Fruit fly (Drosophila melanogaster) whole organism, embryonic: ENCODE results near the gene Nmdar2.

Experiments
- ATbp ChIP-seq: fragments of 200-800 bp; sonication (Bioruptor generic); optimal IDR thresholded peaks from 2 replicates; lab custom pipeline; 2017; ENCODE audit warnings: missing biosample characterization, mild to moderate bottlenecking, missing genetic modification characterization, missing genetic modification reagents
- Atf6 ChIP-seq: fragments of 200-800 bp; sonication (Bioruptor generic); IDR thresholded peaks from 2 replicates; pipeline ENCODE4 v1.3.6; 2022; ENCODE audit warnings: missing biosample characterization, missing genetic modification characterization
- BtbVII ChIP-seq: fragments of 200-800 bp; sonication (Bioruptor generic); optimal IDR thresholded peaks from 3 replicates; lab custom pipeline; 2017; ENCODE audit warnings: missing biosample characterization, mild to moderate bottlenecking, missing genetic modification characterization
- CG10209 ChIP-seq: fragments of 200-800 bp; sonication (Bioruptor generic); optimal IDR thresholded peaks from 3 replicates; lab custom pipeline; 2017; ENCODE audit warnings: missing biosample characterization, mild to moderate bottlenecking, missing genetic modification characterization, missing genetic modification reagents
- CG11093 ChIP-seq: fragments of 200-800 bp; sonication (Bioruptor generic); IDR thresholded peaks from 3 replicates; pipeline ENCODE4 v1.3.6; 2022; ENCODE audit warnings: missing biosample characterization, missing genetic modification characterization
- CG11247 ChIP-seq: fragments of 200-800 bp; sonication (Bioruptor generic); IDR thresholded peaks from 2 replicates; pipeline ENCODE4 v1.3.6; 2022; ENCODE audit warnings: missing biosample characterization, missing genetic modification characterization
- CG12769 ChIP-seq: fragments of 200-800 bp; sonication (Bioruptor generic); optimal IDR thresholded peaks from 2 replicates; lab custom pipeline; 2019; ENCODE audit warnings: missing biosample characterization, mild to moderate bottlenecking, missing genetic modification characterization, moderate library complexity
- CG14710 ChIP-seq: fragments of 200-800 bp; sonication (Bioruptor generic); optimal IDR thresholded peaks from 3 replicates; lab custom pipeline; 2019; ENCODE audit warnings: missing biosample characterization, mild to moderate bottlenecking, missing genetic modification characterization, moderate library complexity
- CG15269 ChIP-seq: fragments of 200-800 bp; sonication (Bioruptor generic); optimal IDR thresholded peaks from 2 replicates; lab custom pipeline; 2018; ENCODE audit warnings: missing biosample characterization, mild to moderate bottlenecking, missing genetic modification characterization, moderate library complexity
- CG1529 ChIP-seq: fragments of 200-800 bp; sonication (Bioruptor generic); optimal IDR thresholded peaks from 3 replicates; lab custom pipeline; 2018; ENCODE audit warnings: missing biosample characterization, missing genetic modification characterization
- CG15479 ChIP-seq: fragments of 200-800 bp; sonication (Bioruptor generic); optimal IDR thresholded peaks from 3 replicates; lab custom pipeline; 2019; ENCODE audit warnings: missing biosample characterization, mild to moderate bottlenecking, missing genetic modification characterization, moderate library complexity
- CG17829 ChIP-seq: fragments of 200-800 bp; optimal IDR thresholded peaks from 2 replicates; lab custom pipeline; 2019; ENCODE audit warnings: missing biosample characterization, mild to moderate bottlenecking, missing genetic modification characterization, moderate library complexity
- CG1832 ChIP-seq: fragments of 200-800 bp; sonication (Bioruptor generic); optimal IDR thresholded peaks from 2 replicates; lab custom pipeline; 2017; ENCODE audit warnings: missing biosample characterization, mild to moderate bottlenecking, missing genetic modification characterization, inconsistent platforms
- CG31441 ChIP-seq: fragments of 200-800 bp; sonication (Bioruptor generic); IDR thresholded peaks from 2 replicates; pipeline ENCODE4 v1.3.6; 2022; ENCODE audit warnings: missing biosample characterization, missing genetic modification characterization
- CG3163 ChIP-seq: fragments of 200-800 bp; sonication (Bioruptor generic); optimal IDR thresholded peaks from 3 replicates; lab custom pipeline; 2016; ENCODE audit warnings: missing biosample characterization, missing genetic modification characterization
- CG32532 ChIP-seq: fragments of 200-800 bp; sonication (Bioruptor generic); IDR thresholded peaks from 2 replicates; pipeline ENCODE4 v1.3.6; 2022; ENCODE audit warnings: missing biosample characterization, missing genetic modification characterization
- CG3838 ChIP-seq: fragments of 200-800 bp; sonication (Bioruptor generic); optimal IDR thresholded peaks from 3 replicates; lab custom pipeline; 2016; ENCODE audit warnings: missing biosample characterization, missing genetic modification characterization
- CG43689 ChIP-seq: fragments of 200-800 bp; sonication (Bioruptor generic); IDR thresholded peaks from 2 replicates; pipeline ENCODE4 v1.3.6; 2022; ENCODE audit warnings: missing biosample characterization, missing genetic modification characterization
- CG5180 ChIP-seq: fragments of 200-800 bp; sonication (Bioruptor generic); optimal IDR thresholded peaks from 3 replicates; lab custom pipeline; 2017; ENCODE audit warnings: missing biosample characterization, missing genetic modification characterization, mild to moderate bottlenecking, moderate library complexity, missing genetic modification reagents
- CG6654 ChIP-seq: fragments of 200-800 bp; sonication (Bioruptor generic); optimal IDR thresholded peaks from 2 replicates; lab custom pipeline; 2017; ENCODE audit warnings: missing biosample characterization, mild to moderate bottlenecking, missing genetic modification characterization
- CG6854 ChIP-seq: fragments of 200-800 bp; sonication (Bioruptor generic); optimal IDR thresholded peaks from 3 replicates; lab custom pipeline; 2017; ENCODE audit warnings: missing biosample characterization, mild to moderate bottlenecking, missing genetic modification characterization
- CG7357 ChIP-seq: fragments of 200-800 bp; sonication (Bioruptor generic); IDR thresholded peaks from 3 replicates; pipeline ENCODE4 v1.3.6; 2022; ENCODE audit warnings: missing biosample characterization, missing genetic modification characterization
- CG7839 ChIP-seq: fragments of 200-800 bp; sonication (Bioruptor generic); optimal IDR thresholded peaks from 3 replicates; lab custom pipeline; 2018; ENCODE audit warnings: missing biosample characterization, mild to moderate bottlenecking, missing genetic modification characterization, moderate library complexity
- CG7928 ChIP-seq: fragments of 200-800 bp; sonication (Bioruptor generic); optimal IDR thresholded peaks from 2 replicates; lab custom pipeline; 2017; ENCODE audit warnings: missing biosample characterization, mild to moderate bottlenecking, missing genetic modification characterization
- CG8089 ChIP-seq: fragments of 200-800 bp; sonication (Bioruptor generic); optimal IDR thresholded peaks from 3 replicates; lab custom pipeline; 2016; ENCODE audit warnings: missing biosample characterization, missing genetic modification characterization
- CG8359 ChIP-seq: fragments of 200-800 bp; sonication (Bioruptor generic); optimal IDR thresholded peaks from 2 replicates; lab custom pipeline; 2017; ENCODE audit warnings: missing biosample characterization, mild to moderate bottlenecking, missing genetic modification characterization, borderline replicate concordance
- Camta ChIP-seq: fragments of 200-800 bp; sonication (Bioruptor generic); optimal IDR thresholded peaks from 2 replicates; lab custom pipeline; 2016; ENCODE audit warnings: missing biosample characterization, missing genetic modification characterization
- Fer2 ChIP-seq: fragments of 200-800 bp; sonication (Bioruptor generic); optimal IDR thresholded peaks from 2 replicates; lab custom pipeline; 2018; ENCODE audit warnings: missing biosample characterization, mild to moderate bottlenecking, missing genetic modification characterization, moderate library complexity
- HLH54F ChIP-seq: fragments of 200-800 bp; sonication (Bioruptor generic); optimal IDR thresholded peaks from 3 replicates; lab custom pipeline; 2016; ENCODE audit warnings: missing biosample characterization, missing genetic modification characterization
- Hmx ChIP-seq: fragments of 200-800 bp; sonication (Bioruptor generic); optimal IDR thresholded peaks from 2 replicates; lab custom pipeline; 2016; ENCODE audit warnings: missing biosample characterization, missing genetic modification characterization
- NC2β ChIP-seq: fragments of 200-800 bp; sonication (Bioruptor generic); optimal IDR thresholded peaks from 2 replicates; lab custom pipeline; 2016; ENCODE audit warnings: missing biosample characterization, missing genetic modification characterization
- NFAT ChIP-seq: fragments of 200-800 bp; sonication (Bioruptor generic); IDR thresholded peaks from 2 replicates; pipeline ENCODE4 v1.3.6; 2022; ENCODE audit warnings: missing biosample characterization, missing genetic modification characterization
- Neu2 ChIP-seq: fragments of 200-800 bp; sonication (Bioruptor generic); optimal IDR thresholded peaks from 3 replicates; lab custom pipeline; 2016; ENCODE audit warnings: missing biosample characterization, missing genetic modification characterization, borderline replicate concordance
- Sox102F ChIP-seq: fragments of 200-800 bp; sonication (Bioruptor generic); optimal IDR thresholded peaks from 2 replicates; lab custom pipeline; 2018; ENCODE audit warnings: missing biosample characterization, mild to moderate bottlenecking, missing genetic modification characterization, moderate library complexity
- YL-1 ChIP-seq: fragments of 200-800 bp; sonication (Bioruptor generic); optimal IDR thresholded peaks from 3 replicates; lab custom pipeline; 2017; ENCODE audit warnings: missing biosample characterization, mild to moderate bottlenecking, missing genetic modification characterization
- amos ChIP-seq: fragments of 200-800 bp; sonication (Bioruptor generic); IDR thresholded peaks from 2 replicates; pipeline ENCODE4 v1.3.6; 2022; ENCODE audit warnings: missing biosample characterization, missing genetic modification characterization; ENCODE audit not compliant: partially characterized antibody
- ase ChIP-seq: fragments of 200-800 bp; sonication (Bioruptor generic); IDR thresholded peaks from 3 replicates; pipeline ENCODE4 v1.3.6; 2022; ENCODE audit warnings: missing biosample characterization, missing genetic modification characterization
- bbx ChIP-seq: fragments of 200-800 bp; sonication (Bioruptor generic); IDR thresholded peaks from 2 replicates; pipeline ENCODE4 v1.3.6; 2022; ENCODE audit warnings: missing biosample characterization, missing genetic modification characterization; ENCODE audit not compliant: partially characterized antibody
- disco-r ChIP-seq: fragments of 200-800 bp; sonication (Bioruptor generic); optimal IDR thresholded peaks from 2 replicates; lab custom pipeline; 2016; ENCODE audit warnings: missing biosample characterization, missing genetic modification characterization
- dpn ChIP-seq, 2 experiments: fragments of 200-800 bp; sonication (Bioruptor generic); optimal IDR thresholded peaks; 3 replicates each; lab custom pipeline; 2016; ENCODE audit warnings: missing biosample characterization in 2 of 2, missing genetic modification characterization in 2 of 2
- gfzf ChIP-seq: fragments of 200-800 bp; sonication (Bioruptor generic); optimal IDR thresholded peaks from 2 replicates; lab custom pipeline; 2016; ENCODE audit warnings: missing biosample characterization, mild to moderate bottlenecking, missing genetic modification characterization, moderate library complexity
- kah ChIP-seq: fragments of 200-800 bp; sonication (Bioruptor generic); optimal IDR thresholded peaks from 2 replicates; lab custom pipeline; 2018; ENCODE audit warnings: missing biosample characterization, mild to moderate bottlenecking, missing genetic modification characterization
- mam ChIP-seq: fragments of 200-800 bp; sonication (Bioruptor generic); optimal IDR thresholded peaks from 3 replicates; lab custom pipeline; 2016; ENCODE audit warnings: missing biosample characterization, missing genetic modification characterization
- odd ChIP-seq: fragments of 200-800 bp; sonication (Bioruptor generic); optimal IDR thresholded peaks from 2 replicates; lab custom pipeline; 2017; ENCODE audit warnings: missing biosample characterization, mild to moderate bottlenecking, missing genetic modification characterization
- org-1 ChIP-seq: fragments of 200-800 bp; sonication (Bioruptor generic); optimal IDR thresholded peaks from 2 replicates; lab custom pipeline; 2017; ENCODE audit warnings: missing biosample characterization, missing genetic modification characterization
- pb ChIP-seq: fragments of 200-800 bp; sonication (Bioruptor generic); optimal IDR thresholded peaks from 3 replicates; lab custom pipeline; 2016; ENCODE audit warnings: missing biosample characterization, missing genetic modification characterization
- sens ChIP-seq: fragments of 200-800 bp; sonication (Bioruptor generic); peaks from one replicate; lab custom pipeline; 2016; ENCODE audit warnings: missing biosample characterization, missing genetic modification characterization
- wdn ChIP-seq: fragments of 200-800 bp; sonication (Bioruptor generic); IDR thresholded peaks from 2 replicates; pipeline ENCODE4 v1.3.6; 2022; ENCODE audit warnings: missing biosample characterization, missing genetic modification characterization

Nmdar2 gene

dm6 chrX:1478276-1479122, 29.1 kb downstream of the Nmdar2 start, which contains the start of gene rush (continued):
- TF ChIP-seq CG43689 = no peak
- peak; percentile 49 for TF ChIP-seq CG17829 (tag; lab: Kevin White, UChicago)
- peak; percentile 27 for TF ChIP-seq CG15269 (tag; lab: Kevin White, UChicago)
- peak; percentile 60 for TF ChIP-seq CG32532
- peak; percentile 49 for TF ChIP-seq CG31441 (GFP tag; lab: Robert Waterston, UW)
- 0 out of 2 replicates have a peak, but pooled peaks have one; percentile 17 for TF ChIP-seq amos (GFP tag; lab: Robert Waterston, UW)
- TF ChIP-seq CG1529 (GFP tag; lab: Kevin White, UChicago) = no peak
- TF ChIP-seq kah (GFP tag; lab: Kevin White, UChicago) = no peak
- TF ChIP-seq CG3163 (GFP tag; lab: Kevin White, UChicago) = peak; percentile 19
- peak; percentile 0 for TF ChIP-seq CG7839 (tag; lab: Kevin White, UChicago)
- 0 out of 2 replicates have a peak, but pooled peaks have one; percentile 43 for TF ChIP-seq wdn (GFP tag; lab: Robert Waterston, UW)
- peak; percentile 85 for TF ChIP-seq gfzf (GFP tag; lab: Kevin White, UChicago)

- TF ChIP-seq ase (GFP tag; lab: Robert Waterston, UW) (no peak), odd (GFP tag; lab: Kevin White, UChicago) (no peak), Atf6 (no peak), CG14710 (peak; percentile 38), CG8359 (GFP tag; lab: Kevin White, UChicago) (no peak), CG1832 (GFP tag; lab: Kevin White, UChicago) (no peak), sens (GFP tag; lab: Kevin White, UChicago) (peak; percentile 65), disco-r (GFP tag; lab: Kevin White, UChicago) (no peak), Neu2 (GFP tag; lab: Kevin White, UChicago) (no peak), CG6654 (GFP tag; lab: Kevin White, UChicago) (no peak), dpn (GFP tag; optimal IDR thresholded peaks at IDR 0.05; lab: Kevin White, UChicago) (peak; percentile 40 to 56), org-1 (GFP tag; lab: Kevin White, UChicago) (no peak), CG5180 (GFP tag; lab: Kevin White, UChicago) (no peak), ATbp (GFP tag; lab: Kevin White, UChicago) (no peak), CG11247 (GFP tag; lab: Robert Waterston, UW) (no peak), Sox102F (GFP tag; lab: Kevin White, UChicago) (no peak), CG11093 (GFP tag; lab: Robert Waterston, UW) (no peak), CG10209 (GFP tag; lab: Kevin White, UChicago) (no peak), Fer2 (tag; lab: Kevin White, UChicago) (no peak), CG3838 (GFP tag; lab: Kevin White, UChicago) (no peak), pb (no peak), CG12769 (tag; lab: Kevin White, UChicago) (no peak), CG6854 (GFP tag; lab: Kevin White, UChicago) (no peak), CG15479 (GFP tag; lab: Kevin White, UChicago) (no peak), YL-1 (GFP tag; lab: Kevin White, UChicago) (no peak), NFAT (GFP tag; lab: Robert Waterston, UW) (no peak), Camta (peak; percentile 9), kah (GFP tag; lab: Kevin White, UChicago) (no peak), bbx (GFP tag; lab: Robert Waterston, UW) (peak; percentile 65; the same call in 1 of the 2 replicates), NC2β (no peak), Hmx (GFP tag; lab: Kevin White, UChicago) (no peak), CG7928 (GFP tag; lab: Kevin White, UChicago) (no peak), CG8089 (GFP tag; lab: Kevin White, UChicago) (no peak), BtbVII (GFP tag; lab: Kevin White, UChicago) (no peak), HLH54F (GFP tag; lab: Kevin White, UChicago) (peak; percentile 54), CG7357 (GFP tag; lab: Robert Waterston, UW) (no peak), mam (peak; percentile 17)
These were observed 30.8 kb downstream of the Nmdar2 start, which contains the start of the genes Rab27 and mei-38 for dm6 chrX:1476848-1477247. Gene Rab27, minus strand, starts transcription at chrX:1476974. Gene mei-38, plus strand, starts transcription at chrX:1477063.
